Comparison of ENCODE assay signal across 6 worm cellular contexts in the genomic region with DNA sequence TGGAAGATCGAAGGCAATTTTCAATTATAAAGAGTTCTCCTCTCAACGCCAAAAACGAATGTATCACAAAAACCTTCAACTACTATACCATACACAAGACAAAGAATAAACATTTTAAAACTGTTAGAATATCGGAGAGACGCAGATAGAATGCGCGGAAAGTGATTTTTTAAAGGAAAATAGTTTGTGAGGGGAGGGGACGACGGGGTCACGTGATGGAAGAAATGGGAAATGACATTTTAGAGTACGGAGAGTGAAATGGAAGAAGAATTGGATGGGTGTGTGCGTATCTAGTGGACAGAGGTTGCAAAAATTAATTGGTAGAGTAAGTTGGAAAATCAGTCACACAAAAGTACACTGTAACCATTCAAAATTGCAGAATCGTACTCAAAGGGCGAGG.
TF ChIP-seq lines count a peak whose summit lies in the region.

No protein-coding gene starts in this region.

TF ChIP-seq in whole organism, L1 larva, 84 proteins besides CTCF, POLR2A, EP300 and RAD21 (continues in another document):
- no peak for TF ChIP-seq jun-1 (tag; optimal IDR thresholded peaks at IDR 0.05; lab: Kevin White, UChicago)
- TF ChIP-seq ets-5 (GFP tag; IDR thresholded peaks at IDR 0.05; lab: Robert Waterston, UW) = no peak
- no peak for TF ChIP-seq elt-2 (tag; optimal IDR thresholded peaks at IDR 0.05; lab: Kevin White, UChicago)
- no peak for TF ChIP-seq nhr-77 (tag; optimal IDR thresholded peaks at IDR 0.05; lab: Kevin White, UChicago)
- TF ChIP-seq ceh-90 (tag; optimal IDR thresholded peaks at IDR 0.05; lab: Kevin White, UChicago) = no peak
- peak; percentile 63 for TF ChIP-seq lin-13 (GFP tag; optimal IDR thresholded peaks at IDR 0.05; lab: Kevin White, UChicago)
- TF ChIP-seq unc-130 (tag; optimal IDR thresholded peaks at IDR 0.05; lab: Kevin White, UChicago) = peak; percentile 21
- peak; percentile 66 to 68 for TF ChIP-seq lsy-2 (tag; optimal IDR thresholded peaks at IDR 0.05; lab: Kevin White, UChicago)
- peak; percentile 94 for TF ChIP-seq blmp-1 (tag; optimal IDR thresholded peaks at IDR 0.05; lab: Kevin White, UChicago)
- no peak for TF ChIP-seq unc-30 (tag; optimal IDR thresholded peaks at IDR 0.05; lab: Kevin White, UChicago)
- peak; percentile 36; the same call in 1 of the 2 replicates for TF ChIP-seq ceh-88 (GFP tag; IDR thresholded peaks at IDR 0.05; lab: Robert Waterston, UW)
- peak; percentile 62 for TF ChIP-seq nhr-47 (tag; optimal IDR thresholded peaks at IDR 0.05; lab: Kevin White, UChicago)
- no peak for TF ChIP-seq fkh-10 (GFP tag; optimal IDR thresholded peaks at IDR 0.05; lab: Kevin White, UChicago)
- peak in 1 of 2 experiments; percentile 71 for TF ChIP-seq mdl-1 (tag; optimal IDR thresholded peaks at IDR 0.05; lab: Kevin White, UChicago)

TF ChIP-seq in whole organism, L2 larva, 48 proteins besides CTCF, POLR2A, EP300 and RAD21 (continues in another document):
- TF ChIP-seq nhr-23 (tag; optimal IDR thresholded peaks at IDR 0.05; lab: Kevin White, UChicago) (no peak), peb-1 (tag; optimal IDR thresholded peaks at IDR 0.05; lab: Kevin White, UChicago) (no peak), alr-1 (tag; optimal IDR thresholded peaks at IDR 0.05; lab: Kevin White, UChicago) (no peak), gmeb-1 (tag; optimal IDR thresholded peaks at IDR 0.05; lab: Kevin White, UChicago) (peak; percentile 50), blmp-1 (tag; optimal IDR thresholded peaks at IDR 0.05; lab: Kevin White, UChicago; ENCODE audit: insufficient read depth) (peak; percentile 67), sma-9 (GFP tag; optimal IDR thresholded peaks at IDR 0.05; lab: Kevin White, UChicago) (peak; percentile 61), sma-9 (tag; optimal IDR thresholded peaks at IDR 0.05; lab: Kevin White, UChicago) (no peak), crh-2 (tag; optimal IDR thresholded peaks at IDR 0.05; lab: Kevin White, UChicago) (peak; percentile 38), lsy-2 (tag; optimal IDR thresholded peaks at IDR 0.05; lab: Kevin White, UChicago) (peak in 1 of 2 experiments; percentile 34), ztf-4 (tag; optimal IDR thresholded peaks at IDR 0.05; lab: Kevin White, UChicago) (no peak), C34F6.9 (tag; optimal IDR thresholded peaks at IDR 0.05; lab: Kevin White, UChicago) (peak; percentile 20), mbf-1 (tag; optimal IDR thresholded peaks at IDR 0.05; lab: Kevin White, UChicago) (no peak), ZK546.5 (tag; optimal IDR thresholded peaks at IDR 0.05; lab: Kevin White, UChicago) (no peak), nhr-6 (tag; optimal IDR thresholded peaks at IDR 0.05; lab: Kevin White, UChicago) (no peak), unc-55 (GFP tag; optimal IDR thresholded peaks at IDR 0.05; lab: Kevin White, UChicago) (no peak)

TF ChIP-seq in whole organism, L3 larva, 47 proteins besides CTCF, POLR2A, EP300 and RAD21:
- TF ChIP-seq daf-12 (tag; optimal IDR thresholded peaks at IDR 0.05; lab: Kevin White, UChicago) (no peak), nhr-25 (tag; optimal IDR thresholded peaks at IDR 0.05; lab: Kevin White, UChicago) (peak; percentile 85), pha-4 (tag; optimal IDR thresholded peaks at IDR 0.05; lab: Kevin White, UChicago) (peak; percentile 48), nhr-23 (tag; optimal IDR thresholded peaks at IDR 0.05; lab: Kevin White, UChicago) (peak; percentile 46), snpc-4 (tag; optimal IDR thresholded peaks at IDR 0.05; lab: Kevin White, UChicago) (peak; percentile 6)

TF ChIP-seq in whole organism, L4 larva, 104 proteins besides CTCF, POLR2A, EP300 and RAD21 (continues in another document):
- TF ChIP-seq set-16 (GFP tag; IDR thresholded peaks at IDR 0.05; lab: Robert Waterston, UW) = no peak
- TF ChIP-seq hlh-11 (tag; optimal IDR thresholded peaks at IDR 0.05; lab: Kevin White, UChicago) = peak; percentile 32
- TF ChIP-seq php-3 (GFP tag; IDR thresholded peaks at IDR 0.05; lab: Robert Waterston, UW) = no peak
- peak; percentile 49 for TF ChIP-seq nhr-25 (tag; optimal IDR thresholded peaks at IDR 0.05; lab: Kevin White, UChicago; ENCODE audit: borderline replicate concordance, insufficient read depth)
- TF ChIP-seq mes-2 (tag; optimal IDR thresholded peaks at IDR 0.05; lab: Kevin White, UChicago; ENCODE audit: poor library complexity, severe bottlenecking) = no peak
- no peak for TF ChIP-seq nhr-11 (tag; optimal IDR thresholded peaks at IDR 0.05; lab: Kevin White, UChicago)
- no peak for TF ChIP-seq arid-1 (GFP tag; conservative IDR thresholded peaks at IDR 0.05; lab: Robert Waterston, UW)
- no peak for TF ChIP-seq F49E8.2 (tag; optimal IDR thresholded peaks at IDR 0.05; lab: Kevin White, UChicago; ENCODE audit: borderline replicate concordance)
- no peak for TF ChIP-seq saeg-2 (GFP tag; IDR thresholded peaks at IDR 0.05; lab: Robert Waterston, UW)
- peak; percentile 58 for TF ChIP-seq mep-1 (tag; optimal IDR thresholded peaks at IDR 0.05; lab: Kevin White, UChicago)
- TF ChIP-seq ceh-28 (tag; optimal IDR thresholded peaks at IDR 0.05; lab: Kevin White, UChicago) = no peak
- TF ChIP-seq ceh-82 (tag; optimal IDR thresholded peaks at IDR 0.05; lab: Kevin White, UChicago) = no peak
- peak; percentile 89 for TF ChIP-seq hlh-30 (tag; optimal IDR thresholded peaks at IDR 0.05; lab: Kevin White, UChicago; ENCODE audit: insufficient read depth)
- no peak for TF ChIP-seq snpc-1.2 (GFP tag; IDR thresholded peaks at IDR 0.05; lab: Robert Waterston, UW)
- no peak for TF ChIP-seq lin-39 (tag; optimal IDR thresholded peaks at IDR 0.05; lab: Kevin White, UChicago)
- no peak for TF ChIP-seq nhr-42 (GFP tag; IDR thresholded peaks at IDR 0.05; lab: Robert Waterston, UW)
- TF ChIP-seq mxl-3 (GFP tag; optimal IDR thresholded peaks at IDR 0.05; lab: Kevin White, UChicago) = peak; percentile 10
- TF ChIP-seq dve-1 (tag; optimal IDR thresholded peaks at IDR 0.05; lab: Kevin White, UChicago; ENCODE audit: insufficient read depth) = peak; percentile 63

TF ChIP-seq in whole organism, late embryonic, 69 proteins besides CTCF, POLR2A, EP300 and RAD21:
- TF ChIP-seq fax-1 (tag; optimal IDR thresholded peaks at IDR 0.05; lab: Kevin White, UChicago) (no peak), hlh-30 (tag; optimal IDR thresholded peaks at IDR 0.05; lab: Kevin White, UChicago; ENCODE audit: insufficient read depth) (peak; percentile 78)
TF ChIP-seq in whole organism, late embryonic: peak in this region for 1.

TF ChIP-seq in whole organism, young adult, 124 proteins besides CTCF, POLR2A, EP300 and RAD21:
- TF ChIP-seq attf-3 (GFP tag; conservative IDR thresholded peaks at IDR 0.05; lab: Robert Waterston, UW) = no peak
- TF ChIP-seq B0019.2 (GFP tag; conservative IDR thresholded peaks at IDR 0.05; lab: Robert Waterston, UW) = no peak
- no peak for TF ChIP-seq ceh-79 (tag; optimal IDR thresholded peaks at IDR 0.05; lab: Kevin White, UChicago)
- no peak for TF ChIP-seq ztf-18 (tag; optimal IDR thresholded peaks at IDR 0.05; lab: Kevin White, UChicago)
- TF ChIP-seq lin-40 (tag; optimal IDR thresholded peaks at IDR 0.05; lab: Kevin White, UChicago) = peak; percentile 44
- TF ChIP-seq dox-1 (GFP tag; IDR thresholded peaks at IDR 0.05; lab: Robert Waterston, UW) = 0 out of 2 replicates have a peak, but pooled peaks have one; percentile 18
- TF ChIP-seq F52B5.7 (tag; optimal IDR thresholded peaks at IDR 0.05; lab: Kevin White, UChicago) = no peak
- no peak for TF ChIP-seq K11D2.4 (GFP tag; IDR thresholded peaks at IDR 0.05; lab: Robert Waterston, UW)
- TF ChIP-seq athp-1 (tag; optimal IDR thresholded peaks at IDR 0.05; lab: Kevin White, UChicago) = no peak
